Fruit fly (Drosophila melanogaster) whole organism, embryonic: ENCODE measurements around the gene CG46059.
A peak's percentile ranks its signal among the peaks of the same experiment; 100 is the strongest.

Experiments used
- Antp ChIP-seq: fragments of 200-800 bp; sonication (Bioruptor generic); optimal IDR thresholded peaks from 3 replicates; lab custom pipeline; 2016; ENCODE audit warnings: missing biosample characterization, missing genetic modification characterization
- Asciz ChIP-seq: fragments of 200-800 bp; sonication (Bioruptor generic); optimal IDR thresholded peaks from 2 replicates; lab custom pipeline; 2017; ENCODE audit warnings: missing biosample characterization, mild to moderate bottlenecking, missing genetic modification characterization, missing genetic modification reagents
- B-H2 ChIP-seq: fragments of 200-800 bp; sonication (Bioruptor generic); optimal IDR thresholded peaks from 2 replicates; lab custom pipeline; 2018; ENCODE audit warnings: missing biosample characterization, mild to moderate bottlenecking, missing genetic modification characterization
- Bdp1 ChIP-seq: fragments of 200-800 bp; sonication (Bioruptor generic); optimal IDR thresholded peaks from 3 replicates; lab custom pipeline; 2016; ENCODE audit warnings: missing biosample characterization, missing genetic modification characterization
- Blimp-1 ChIP-seq: fragments of 200-800 bp; sonication (Bioruptor generic); optimal IDR thresholded peaks from 3 replicates; lab custom pipeline; 2018; ENCODE audit warnings: missing biosample characterization, missing genetic modification characterization, mild to moderate bottlenecking, moderate library complexity, missing genetic modification reagents
- CG12104 ChIP-seq: fragments of 200-800 bp; sonication (Bioruptor generic); optimal IDR thresholded peaks from 3 replicates; lab custom pipeline; 2016; ENCODE audit warnings: missing biosample characterization, missing genetic modification characterization
- CG13624 ChIP-seq: fragments of 200-800 bp; sonication (Bioruptor generic); optimal IDR thresholded peaks from 2 replicates; lab custom pipeline; 2016; ENCODE audit warnings: missing biosample characterization, missing genetic modification characterization
- CG13775 ChIP-seq: fragments of 200-800 bp; sonication (Bioruptor generic); optimal IDR thresholded peaks from 3 replicates; lab custom pipeline; 2017; ENCODE audit warnings: missing biosample characterization, mild to moderate bottlenecking, missing genetic modification characterization
- CG1529 ChIP-seq: fragments of 200-800 bp; sonication (Bioruptor generic); optimal IDR thresholded peaks from 3 replicates; lab custom pipeline; 2018; ENCODE audit warnings: missing biosample characterization, missing genetic modification characterization
- CG1647 ChIP-seq: fragments of 200-800 bp; sonication (Bioruptor generic); optimal IDR thresholded peaks from 3 replicates; lab custom pipeline; 2016; ENCODE audit warnings: missing biosample characterization, missing genetic modification characterization
- CG17912 ChIP-seq: fragments of 200-800 bp; sonication (Bioruptor generic); optimal IDR thresholded peaks from 2 replicates; lab custom pipeline; 2018; ENCODE audit warnings: missing biosample characterization, mild to moderate bottlenecking, missing genetic modification characterization
- CG18599 ChIP-seq: fragments of 200-800 bp; sonication (Bioruptor generic); optimal IDR thresholded peaks from 3 replicates; lab custom pipeline; 2017; ENCODE audit warnings: missing biosample characterization, missing genetic modification characterization, mild to moderate bottlenecking, moderate library complexity, missing genetic modification reagents
- CG2120 ChIP-seq: fragments of 200-800 bp; sonication (Bioruptor generic); optimal IDR thresholded peaks from 3 replicates; lab custom pipeline; 2016; ENCODE audit warnings: missing biosample characterization, missing genetic modification characterization
- CG2202 ChIP-seq: fragments of 200-800 bp; sonication (Bioruptor generic); optimal IDR thresholded peaks from 2 replicates; lab custom pipeline; 2018; ENCODE audit warnings: missing biosample characterization, mild to moderate bottlenecking, missing genetic modification characterization
- CG30020 ChIP-seq: fragments of 200-800 bp; optimal IDR thresholded peaks from 2 replicates; lab custom pipeline; 2019; ENCODE audit warnings: missing biosample characterization, mild to moderate bottlenecking, missing genetic modification characterization, moderate library complexity
- CG31224 ChIP-seq: fragments of 200-800 bp; sonication (Bioruptor generic); IDR thresholded peaks from 2 replicates; pipeline ENCODE4 v1.3.6; 2022; ENCODE audit warnings: missing biosample characterization, missing genetic modification characterization
- CG32767 ChIP-seq: fragments of 200-800 bp; sonication (Bioruptor generic); IDR thresholded peaks from 2 replicates; pipeline ENCODE4 v1.3.6; 2022; ENCODE audit warnings: missing biosample characterization, missing genetic modification characterization
- CG3281 ChIP-seq: fragments of 200-800 bp; sonication (Bioruptor generic); optimal IDR thresholded peaks from 3 replicates; lab custom pipeline; 2017; ENCODE audit warnings: missing biosample characterization, mild to moderate bottlenecking, missing genetic modification characterization
- CG33213 ChIP-seq: fragments of 200-800 bp; sonication (Bioruptor generic); optimal IDR thresholded peaks from 3 replicates; lab custom pipeline; 2016; ENCODE audit warnings: missing biosample characterization, missing genetic modification characterization
- CG3407 ChIP-seq: fragments of 200-800 bp; sonication (Bioruptor generic); optimal IDR thresholded peaks from 2 replicates; lab custom pipeline; 2018; ENCODE audit warnings: missing biosample characterization, mild to moderate bottlenecking, missing genetic modification characterization
- CG5245 ChIP-seq: fragments of 200-800 bp; sonication (Bioruptor generic); optimal IDR thresholded peaks from 3 replicates; lab custom pipeline; 2016; ENCODE audit warnings: missing biosample characterization, missing genetic modification characterization
- CG6254 ChIP-seq: fragments of 200-800 bp; sonication (Bioruptor generic); optimal IDR thresholded peaks from 3 replicates; lab custom pipeline; 2017; ENCODE audit warnings: mild to moderate bottlenecking, missing biosample characterization, missing genetic modification reagents, missing genetic modification characterization
- CG7357 ChIP-seq: fragments of 200-800 bp; sonication (Bioruptor generic); IDR thresholded peaks from 3 replicates; pipeline ENCODE4 v1.3.6; 2022; ENCODE audit warnings: missing biosample characterization, missing genetic modification characterization
- CG8478 ChIP-seq: fragments of >200 bp; optimal IDR thresholded peaks from 2 replicates; lab custom pipeline; 2018
- CTCF ChIP-seq: fragments of 200-800 bp; sonication (Bioruptor generic); optimal IDR thresholded peaks from 2 replicates; lab custom pipeline; 2017; ENCODE audit warnings: missing biosample characterization, mild to moderate bottlenecking, missing genetic modification characterization, moderate library complexity
- E2f2 ChIP-seq: fragments of 200-800 bp; sonication (Bioruptor generic); IDR thresholded peaks from 2 replicates; pipeline ENCODE4 v1.3.6; 2022; ENCODE audit warnings: missing biosample characterization, missing genetic modification characterization
- Lpt ChIP-seq: fragments of >200 bp; optimal IDR thresholded peaks from 2 replicates; lab custom pipeline; 2018; ENCODE audit warnings: missing biosample characterization, missing genetic modification characterization
- NC2β ChIP-seq: fragments of 200-800 bp; sonication (Bioruptor generic); optimal IDR thresholded peaks from 2 replicates; lab custom pipeline; 2016; ENCODE audit warnings: missing biosample characterization, missing genetic modification characterization
- Opbp ChIP-seq: fragments of 200-800 bp; sonication (Bioruptor generic); IDR thresholded peaks from 3 replicates; pipeline ENCODE4 v1.3.6; 2022; ENCODE audit warnings: missing biosample characterization, missing genetic modification characterization; ENCODE audit not compliant: partially characterized antibody
- amos ChIP-seq: fragments of 200-800 bp; sonication (Bioruptor generic); IDR thresholded peaks from 2 replicates; pipeline ENCODE4 v1.3.6; 2022; ENCODE audit warnings: missing biosample characterization, missing genetic modification characterization; ENCODE audit not compliant: partially characterized antibody
- ase ChIP-seq: fragments of 200-800 bp; sonication (Bioruptor generic); IDR thresholded peaks from 3 replicates; pipeline ENCODE4 v1.3.6; 2022; ENCODE audit warnings: missing biosample characterization, missing genetic modification characterization
- bowl ChIP-seq: fragments of 200-800 bp; sonication (Bioruptor generic); IDR thresholded peaks from 2 replicates; pipeline ENCODE4 v1.3.6; 2022; ENCODE audit warnings: missing biosample characterization, missing genetic modification characterization
- br ChIP-seq: fragments of >200 bp; optimal IDR thresholded peaks from 2 replicates; lab custom pipeline; 2017
- esg ChIP-seq: fragments of 200-800 bp; sonication (Bioruptor generic); conservative IDR thresholded peaks from 2 replicates; pipeline ENCODE4 v1.3.6; 2022; ENCODE audit warnings: missing biosample characterization, missing genetic modification characterization
- fd64A ChIP-seq: fragments of 200-800 bp; sonication (Bioruptor generic); optimal IDR thresholded peaks from 3 replicates; lab custom pipeline; 2018; ENCODE audit warnings: missing biosample characterization, mild to moderate bottlenecking, missing genetic modification characterization
- grau ChIP-seq: fragments of 200-800 bp; optimal IDR thresholded peaks from 3 replicates; lab custom pipeline; 2019; ENCODE audit warnings: missing biosample characterization, mild to moderate bottlenecking, missing genetic modification characterization, moderate library complexity
- gro ChIP-seq: fragments of 200-800 bp; sonication (Bioruptor generic); optimal IDR thresholded peaks from 2 replicates; lab custom pipeline; 2016; ENCODE audit warnings: missing biosample characterization, missing genetic modification characterization
- hb ChIP-seq: fragments of 200-800 bp; sonication (Bioruptor generic); IDR thresholded peaks from 3 replicates; pipeline ENCODE4 v1.3.6; 2022; ENCODE audit warnings: missing biosample characterization, missing genetic modification characterization; ENCODE audit not compliant: partially characterized antibody
- hbn ChIP-seq: fragments of 200-800 bp; sonication (Bioruptor generic); IDR thresholded peaks from 2 replicates; pipeline ENCODE4 v1.3.6; 2022; ENCODE audit warnings: missing biosample characterization, missing genetic modification characterization; ENCODE audit not compliant: partially characterized antibody
- ind ChIP-seq: fragments of 200-800 bp; sonication (Bioruptor generic); optimal IDR thresholded peaks from 3 replicates; lab custom pipeline; 2016; ENCODE audit warnings: missing biosample characterization, missing genetic modification characterization
- insv ChIP-seq, 2 experiments: fragments of 200-800 bp; sonication (Bioruptor generic); optimal IDR thresholded peaks; 3 replicates each; lab custom pipeline; 2016 to 2018; ENCODE audit warnings: missing biosample characterization in 2 of 2, missing genetic modification characterization in 2 of 2
- lov ChIP-seq, 2 experiments: fragments of 200-800 bp in 1 of 2; fragments of >200 bp in 1 of 2; sonication (Bioruptor generic) in 1 of 2; IDR thresholded peaks in 1 of 2; optimal IDR thresholded peaks in 1 of 2; 2 replicates in 1 of 2; 3 replicates in 1 of 2; pipeline versions ENCODE4 v1.3.6 to Lab custom; 2017 to 2022; ENCODE audit warnings: missing biosample characterization in 1 of 2, missing genetic modification characterization in 1 of 2
- pnt ChIP-seq: fragments of 200-800 bp; sonication (Bioruptor generic); optimal IDR thresholded peaks from 3 replicates; lab custom pipeline; 2016; ENCODE audit warnings: missing biosample characterization, missing genetic modification characterization
- sim ChIP-seq: fragments of 200-800 bp; sonication (Bioruptor generic); IDR thresholded peaks from 2 replicates; pipeline ENCODE4 v1.3.6; 2022; ENCODE audit warnings: missing biosample characterization, missing genetic modification characterization
- slou ChIP-seq: fragments of 200-800 bp; sonication (Bioruptor generic); optimal IDR thresholded peaks from 3 replicates; lab custom pipeline; 2016; ENCODE audit warnings: missing biosample characterization, missing genetic modification characterization
- slp2 ChIP-seq: fragments of 200-800 bp; sonication (Bioruptor generic); optimal IDR thresholded peaks from 2 replicates; lab custom pipeline; 2016; ENCODE audit warnings: missing biosample characterization, missing genetic modification characterization
- sr ChIP-seq: fragments of 200-800 bp; sonication (Bioruptor generic); IDR thresholded peaks from 3 replicates; pipeline ENCODE4 v1.3.6; 2022; ENCODE audit warnings: missing biosample characterization, missing genetic modification characterization
- tgo ChIP-seq: fragments of 200-800 bp; sonication (Bioruptor generic); IDR thresholded peaks from 3 replicates; pipeline ENCODE4 v1.3.6; 2022; ENCODE audit warnings: missing biosample characterization, missing genetic modification characterization
- trh ChIP-seq: fragments of 200-800 bp; sonication (Bioruptor generic); optimal IDR thresholded peaks from 2 replicates; lab custom pipeline; 2016; ENCODE audit warnings: missing biosample characterization, missing genetic modification characterization
- vnd ChIP-seq: fragments of 200-800 bp; sonication (Bioruptor generic); IDR thresholded peaks from 3 replicates; pipeline ENCODE4 v1.3.6; 2022; ENCODE audit warnings: missing biosample characterization, missing genetic modification characterization; ENCODE audit not compliant: partially characterized antibody
- vvl ChIP-seq: fragments of 200-800 bp; sonication (Bioruptor generic); IDR thresholded peaks from 2 replicates; pipeline ENCODE4 v1.3.6; 2022; ENCODE audit warnings: missing biosample characterization, missing genetic modification characterization

The CG46059 gene

dm6 chr2L:19196443-19197044 is 13.0 kb upstream of the CG46059 start (continued):
- TF ChIP-seq Lpt (GFP tag; lab: Kevin White, UChicago) (no peak), CG1529 (GFP tag; lab: Kevin White, UChicago) (peak; percentile 37), B-H2 (GFP tag; lab: Kevin White, UChicago) (no peak), CG1647 (GFP tag; lab: Kevin White, UChicago) (no peak), trh (GFP tag; lab: Kevin White, UChicago) (no peak), bowl (no peak), amos (GFP tag; lab: Robert Waterston, UW) (no peak), tgo (GFP tag; lab: Robert Waterston, UW) (peak; percentile 57; the same call in 2 of the 3 replicates), insv (GFP tag; optimal IDR thresholded peaks at IDR 0.05; lab: Kevin White, UChicago) (no peak), lov (optimal IDR thresholded peaks at IDR 0.05; lab: Kevin White, UChicago) (no peak), lov (GFP tag; IDR thresholded peaks at IDR 0.05; lab: Robert Waterston, UW) (no peak; the same call in 2 of the 3 replicates), CG7357 (GFP tag; lab: Robert Waterston, UW) (peak; percentile 54; the same call in 1 of the 3 replicates), CG5245 (GFP tag; lab: Kevin White, UChicago) (peak; percentile 31), vvl (GFP tag; lab: Robert Waterston, UW) (peak; percentile 76), br (lab: Kevin White, UChicago) (no peak), CG17912 (no peak), Blimp-1 (peak; percentile 58), esg (GFP tag; lab: Robert Waterston, UW) (peak; percentile 62), sim (GFP tag; lab: Robert Waterston, UW) (0 out of 2 replicates have a peak, but pooled peaks have one; percentile 52), CG2202 (tag; lab: Kevin White, UChicago) (peak; percentile 64), CG33213 (no peak), vnd (no peak), Antp (GFP tag; lab: Kevin White, UChicago) (peak; percentile 50), pnt (GFP tag; lab: Kevin White, UChicago) (peak; percentile 34), CG13775 (GFP tag; lab: Kevin White, UChicago) (peak; percentile 38), CG31224 (GFP tag; lab: Robert Waterston, UW) (0 out of 2 replicates have a peak, but pooled peaks have one; percentile 9), hb (GFP tag; lab: Robert Waterston, UW) (no peak), CG30020 (tag; lab: Kevin White, UChicago) (no peak), CTCF (GFP tag; lab: Kevin White, UChicago) (no peak), CG13624 (GFP tag; lab: Kevin White, UChicago) (no peak), Bdp1 (peak; percentile 35), gro (GFP tag; lab: Kevin White, UChicago) (no peak), Asciz (GFP tag; lab: Kevin White, UChicago) (peak; percentile 12), Opbp (GFP tag; lab: Robert Waterston, UW) (no peak), E2f2 (GFP tag; lab: Robert Waterston, UW) (peak; percentile 45; the same call in 1 of the 2 replicates), ind (GFP tag; lab: Kevin White, UChicago) (peak; percentile 42), CG12104 (GFP tag; lab: Kevin White, UChicago) (no peak), fd64A (no peak), CG2120 (GFP tag; lab: Kevin White, UChicago) (no peak), sr (GFP tag; lab: Robert Waterston, UW) (no peak), grau (tag; lab: Kevin White, UChicago) (peak; percentile 60), CG3407 (GFP tag; lab: Kevin White, UChicago) (peak; percentile 53), CG32767 (peak; percentile 48; the same call in 1 of the 2 replicates), slp2 (GFP tag; lab: Kevin White, UChicago) (peak; percentile 52), NC2β (GFP tag; lab: Kevin White, UChicago) (peak; percentile 52), ase (GFP tag; lab: Robert Waterston, UW) (peak; percentile 59; the same call in 2 of the 3 replicates), CG8478 (lab: Kevin White, UChicago) (no peak), hbn (GFP tag; lab: Robert Waterston, UW) (no peak), slou (GFP tag; lab: Kevin White, UChicago) (no peak), CG6254 (peak; percentile 55), CG3281 (GFP tag; lab: Kevin White, UChicago) (peak; percentile 1), CG18599 (peak; percentile 67)
